Fruit fly (Drosophila melanogaster) whole organism, embryonic: ENCODE results near the gene pav.
A peak's percentile ranks its signal among the peaks of the same experiment; 100 is the strongest.

ENCODE experiments used
- Bgb ChIP-seq: fragments of 200-800 bp; sonication (Bioruptor generic); IDR thresholded peaks from 2 replicates; pipeline ENCODE4 v1.3.6; 2022; ENCODE audit warnings: missing biosample characterization, missing genetic modification characterization; ENCODE audit not compliant: partially characterized antibody
- CG10321 ChIP-seq: fragments of 200-800 bp; sonication (Bioruptor generic); IDR thresholded peaks from 2 replicates; pipeline ENCODE4 v1.3.6; 2022; ENCODE audit warnings: missing biosample characterization, missing genetic modification characterization
- CG10959 ChIP-seq: fragments of 200-800 bp; sonication (Bioruptor generic); IDR thresholded peaks from 2 replicates; pipeline ENCODE4 v1.3.6; 2022; ENCODE audit warnings: missing biosample characterization, missing genetic modification characterization
- CG11085 ChIP-seq: fragments of 200-800 bp; sonication (Bioruptor generic); IDR thresholded peaks from 2 replicates; pipeline ENCODE4 v1.3.6; 2022; ENCODE audit warnings: missing biosample characterization, missing genetic modification characterization
- CG11504 ChIP-seq: fragments of 200-800 bp; sonication (Bioruptor generic); optimal IDR thresholded peaks from 3 replicates; lab custom pipeline; 2019; ENCODE audit warnings: missing biosample characterization, mild to moderate bottlenecking, missing genetic modification characterization, moderate library complexity
- CG11695 ChIP-seq: fragments of 200-800 bp; sonication (Bioruptor generic); IDR thresholded peaks from 3 replicates; pipeline ENCODE4 v1.3.6; 2022; ENCODE audit warnings: missing biosample characterization, missing genetic modification characterization
- CG12104 ChIP-seq: fragments of 200-800 bp; sonication (Bioruptor generic); optimal IDR thresholded peaks from 3 replicates; lab custom pipeline; 2016; ENCODE audit warnings: missing biosample characterization, missing genetic modification characterization
- CG13424 ChIP-seq: fragments of 200-800 bp; sonication (Bioruptor generic); optimal IDR thresholded peaks from 2 replicates; lab custom pipeline; 2019; ENCODE audit warnings: missing biosample characterization, mild to moderate bottlenecking, missing genetic modification characterization, moderate library complexity
- CG14014 ChIP-seq: fragments of 200-800 bp; sonication (Bioruptor generic); IDR thresholded peaks from 2 replicates; pipeline ENCODE4 v1.3.6; 2022; ENCODE audit warnings: missing biosample characterization, missing genetic modification characterization
- CG14441 ChIP-seq: fragments of 200-800 bp; sonication (Bioruptor generic); IDR thresholded peaks from 2 replicates; pipeline ENCODE4 v1.3.6; 2022; ENCODE audit warnings: missing biosample characterization, missing genetic modification characterization
- CG1529 ChIP-seq: fragments of 200-800 bp; sonication (Bioruptor generic); optimal IDR thresholded peaks from 3 replicates; lab custom pipeline; 2018; ENCODE audit warnings: missing biosample characterization, missing genetic modification characterization
- CG17612 ChIP-seq: fragments of 200-800 bp; sonication (Bioruptor generic); IDR thresholded peaks from 2 replicates; pipeline ENCODE4 v1.3.6; 2022; ENCODE audit warnings: missing biosample characterization, missing genetic modification characterization
- CG7372 ChIP-seq: fragments of 200-800 bp; sonication (Bioruptor generic); IDR thresholded peaks from 2 replicates; pipeline ENCODE4 v1.3.6; 2022; ENCODE audit warnings: missing biosample characterization, missing genetic modification characterization
- CG7786 ChIP-seq: fragments of 200-800 bp; sonication (Bioruptor generic); optimal IDR thresholded peaks from 2 replicates; lab custom pipeline; 2016; ENCODE audit warnings: missing biosample characterization, missing genetic modification characterization
- CG9797 ChIP-seq: fragments of 200-800 bp; sonication (Bioruptor generic); optimal IDR thresholded peaks from 3 replicates; lab custom pipeline; 2018; ENCODE audit warnings: missing biosample characterization, mild to moderate bottlenecking, missing genetic modification characterization
- CG9817 ChIP-seq: fragments of 200-800 bp; sonication (Bioruptor generic); optimal IDR thresholded peaks from 2 replicates; lab custom pipeline; 2018; ENCODE audit warnings: missing biosample characterization, mild to moderate bottlenecking, missing genetic modification characterization, moderate library complexity
- CrebB ChIP-seq: fragments of 200-800 bp; sonication (Bioruptor generic); optimal IDR thresholded peaks from 3 replicates; lab custom pipeline; 2018; ENCODE audit warnings: missing biosample characterization, mild to moderate bottlenecking, missing genetic modification characterization
- Dbx ChIP-seq: fragments of 200-800 bp; sonication (Bioruptor generic); IDR thresholded peaks from 3 replicates; pipeline ENCODE4 v1.3.6; 2022; ENCODE audit warnings: missing biosample characterization, missing genetic modification characterization
- Dek ChIP-seq: fragments of 200-800 bp; sonication (Bioruptor generic); optimal IDR thresholded peaks from 3 replicates; lab custom pipeline; 2019; ENCODE audit warnings: missing biosample characterization, mild to moderate bottlenecking, missing genetic modification characterization, moderate library complexity
- Doc3 ChIP-seq: fragments of 200-800 bp; sonication (Bioruptor generic); IDR thresholded peaks from 3 replicates; pipeline ENCODE4 v1.3.6; 2022; ENCODE audit warnings: missing biosample characterization, missing genetic modification characterization; ENCODE audit not compliant: partially characterized antibody
- Dp ChIP-seq: fragments of 200-800 bp; sonication (Bioruptor generic); optimal IDR thresholded peaks from 2 replicates; lab custom pipeline; 2018; ENCODE audit warnings: missing biosample characterization, mild to moderate bottlenecking, missing genetic modification characterization, moderate library complexity
- Drgx ChIP-seq: fragments of 200-800 bp; sonication (Bioruptor generic); IDR thresholded peaks from 2 replicates; pipeline ENCODE4 v1.3.6; 2022; ENCODE audit warnings: missing biosample characterization, missing genetic modification characterization
- E2f1 ChIP-seq: fragments of 200-800 bp; sonication (Bioruptor generic); IDR thresholded peaks from 2 replicates; pipeline ENCODE4 v1.3.6; 2022; ENCODE audit warnings: missing biosample characterization, missing genetic modification characterization
- GATAe ChIP-seq: fragments of 200-800 bp; sonication (Bioruptor generic); conservative IDR thresholded peaks from 2 replicates; pipeline ENCODE4 v1.3.6; 2022; ENCODE audit warnings: missing biosample characterization, missing genetic modification characterization
- MBD-R2 ChIP-seq: fragments of 200-800 bp; sonication (Bioruptor generic); IDR thresholded peaks from 2 replicates; pipeline ENCODE4 v1.3.6; 2022; ENCODE audit warnings: missing biosample characterization, missing genetic modification characterization
- Max ChIP-seq: fragments of 200-800 bp; sonication (Bioruptor generic); optimal IDR thresholded peaks from 2 replicates; lab custom pipeline; 2016; ENCODE audit warnings: missing biosample characterization, mild to moderate bottlenecking, missing genetic modification characterization
- Nf-YA ChIP-seq: fragments of 200-800 bp; sonication (Bioruptor generic); IDR thresholded peaks from 2 replicates; pipeline ENCODE4 v1.3.6; 2022; ENCODE audit warnings: missing biosample characterization, missing genetic modification characterization
- Oaz ChIP-seq: fragments of 200-800 bp; sonication (Bioruptor generic); IDR thresholded peaks from 2 replicates; pipeline ENCODE4 v1.3.6; 2022; ENCODE audit warnings: missing biosample characterization, missing genetic modification characterization
- Rx ChIP-seq: fragments of 200-800 bp; sonication (Bioruptor generic); IDR thresholded peaks from 2 replicates; pipeline ENCODE4 v1.3.6; 2022; ENCODE audit warnings: missing biosample characterization, missing genetic modification characterization
- Taf1 ChIP-seq: fragments of 200-800 bp; sonication (Bioruptor generic); IDR thresholded peaks from 2 replicates; pipeline ENCODE4 v1.3.6; 2022; ENCODE audit warnings: missing biosample characterization, missing genetic modification characterization
- Xbp1 ChIP-seq: fragments of 200-800 bp; sonication (Bioruptor generic); optimal IDR thresholded peaks from 3 replicates; lab custom pipeline; 2016; ENCODE audit warnings: missing biosample characterization, mild to moderate bottlenecking, missing genetic modification characterization
- al ChIP-seq: fragments of 200-800 bp; sonication (Bioruptor generic); IDR thresholded peaks from 2 replicates; pipeline ENCODE4 v1.3.6; 2022; ENCODE audit warnings: missing biosample characterization, missing genetic modification characterization
- ase ChIP-seq: fragments of 200-800 bp; sonication (Bioruptor generic); IDR thresholded peaks from 3 replicates; pipeline ENCODE4 v1.3.6; 2022; ENCODE audit warnings: missing biosample characterization, missing genetic modification characterization
- az2 ChIP-seq: fragments of 200-800 bp; sonication (Bioruptor generic); optimal IDR thresholded peaks from 3 replicates; lab custom pipeline; 2016; ENCODE audit warnings: missing biosample characterization, missing genetic modification characterization
- bsh ChIP-seq, 2 experiments: fragments of 200-800 bp; sonication (Bioruptor generic); optimal IDR thresholded peaks; 2 replicates each; lab custom pipeline; 2017 to 2018; ENCODE audit warnings: mild to moderate bottlenecking in 2 of 2, missing biosample characterization in 2 of 2, missing genetic modification characterization in 2 of 2, moderate library complexity in 1 of 2
- btn ChIP-seq: fragments of 200-800 bp; sonication (Bioruptor generic); optimal IDR thresholded peaks from 2 replicates; lab custom pipeline; 2016; ENCODE audit warnings: missing biosample characterization, missing genetic modification characterization
- caup ChIP-seq: fragments of 200-800 bp; sonication (Bioruptor generic); optimal IDR thresholded peaks from 3 replicates; lab custom pipeline; 2017; ENCODE audit warnings: missing biosample characterization, mild to moderate bottlenecking, missing genetic modification characterization, moderate library complexity; ENCODE audit not compliant: severe bottlenecking
- fd102C ChIP-seq: fragments of 200-800 bp; sonication (Bioruptor generic); optimal IDR thresholded peaks from 2 replicates; lab custom pipeline; 2018; ENCODE audit warnings: missing biosample characterization, mild to moderate bottlenecking, missing genetic modification characterization, moderate library complexity
- grn ChIP-seq: fragments of 200-800 bp; sonication (Bioruptor generic); optimal IDR thresholded peaks from 3 replicates; lab custom pipeline; 2017; ENCODE audit warnings: missing biosample characterization, missing genetic modification characterization
- her ChIP-seq: fragments of 200-800 bp; sonication (Bioruptor generic); optimal IDR thresholded peaks from 2 replicates; lab custom pipeline; 2016; ENCODE audit warnings: missing biosample characterization, missing genetic modification characterization
- lilli ChIP-seq: fragments of 200-800 bp; sonication (Bioruptor generic); optimal IDR thresholded peaks from 3 replicates; lab custom pipeline; 2016; ENCODE audit warnings: missing biosample characterization, missing genetic modification characterization
- lmd ChIP-seq: fragments of 200-800 bp; sonication (Bioruptor generic); IDR thresholded peaks from 2 replicates; pipeline ENCODE4 v1.3.6; 2022; ENCODE audit warnings: missing biosample characterization, missing genetic modification characterization
- lola ChIP-seq, 3 experiments: fragments of >200 bp in 2 of 3; fragments of 200-800 bp in 1 of 3; sonication (Bioruptor generic) in 1 of 3; optimal IDR thresholded peaks; 2 replicates each; lab custom pipeline; 2017 to 2019; ENCODE audit warnings: missing biosample characterization in 3 of 3, missing genetic modification characterization in 3 of 3, mild to moderate bottlenecking in 1 of 3, moderate library complexity in 1 of 3
- oc ChIP-seq: fragments of 200-800 bp; sonication (Bioruptor generic); optimal IDR thresholded peaks from 2 replicates; lab custom pipeline; 2018; ENCODE audit warnings: missing biosample characterization, mild to moderate bottlenecking, missing genetic modification characterization, moderate library complexity
- onecut ChIP-seq: fragments of 200-800 bp; sonication (Bioruptor generic); IDR thresholded peaks from 2 replicates; pipeline ENCODE4 v1.3.6; 2022; ENCODE audit warnings: missing biosample characterization, missing genetic modification characterization
- phol ChIP-seq: fragments of 200-800 bp; sonication (Bioruptor generic); optimal IDR thresholded peaks from 3 replicates; lab custom pipeline; 2018; ENCODE audit warnings: missing biosample characterization, mild to moderate bottlenecking, missing genetic modification characterization, moderate library complexity
- sob ChIP-seq: fragments of 200-800 bp; sonication (Bioruptor generic); IDR thresholded peaks from 2 replicates; pipeline ENCODE4 v1.3.6; 2022; ENCODE audit warnings: missing biosample characterization, missing genetic modification characterization
- stwl ChIP-seq: fragments of 200-800 bp; sonication (Bioruptor generic); optimal IDR thresholded peaks from 3 replicates; lab custom pipeline; 2018; ENCODE audit warnings: missing biosample characterization, mild to moderate bottlenecking, missing genetic modification characterization, moderate library complexity
- tgo ChIP-seq: fragments of 200-800 bp; sonication (Bioruptor generic); IDR thresholded peaks from 3 replicates; pipeline ENCODE4 v1.3.6; 2022; ENCODE audit warnings: missing biosample characterization, missing genetic modification characterization
- vfl ChIP-seq: fragments of 200-800 bp; sonication (Bioruptor generic); optimal IDR thresholded peaks from 2 replicates; lab custom pipeline; 2016; ENCODE audit warnings: missing biosample characterization, missing genetic modification characterization
- vvl ChIP-seq: fragments of 200-800 bp; sonication (Bioruptor generic); IDR thresholded peaks from 2 replicates; pipeline ENCODE4 v1.3.6; 2022; ENCODE audit warnings: missing biosample characterization, missing genetic modification characterization

The pav gene

DNA sequence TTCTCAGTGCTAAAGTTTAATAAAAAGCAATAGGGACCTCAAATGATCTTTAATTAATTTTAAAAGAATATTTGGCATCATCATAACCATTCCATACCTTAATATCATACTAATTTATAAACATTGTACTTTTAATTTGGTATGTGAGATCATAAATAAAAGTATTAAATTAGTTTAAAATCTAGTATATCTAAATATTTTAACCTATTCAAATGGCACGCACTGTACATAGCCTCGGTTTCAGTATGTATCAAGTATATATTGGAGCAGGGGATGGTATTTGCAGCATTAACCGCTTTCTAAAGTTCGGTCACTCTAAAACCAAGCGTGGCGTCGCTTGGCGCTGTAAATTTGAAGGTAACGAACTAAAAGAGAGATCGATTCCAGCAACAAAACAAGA is at the start of gene pav:
Gene pav, plus strand, starts transcription at position 307 of the 400 bp plus-strand sequence.
- TF ChIP-seq Xbp1 (GFP tag; lab: Kevin White, UChicago) (peak; percentile 40), CrebB (tag; lab: Kevin White, UChicago) (peak; percentile 2), Dp (GFP tag; lab: Kevin White, UChicago) (peak; percentile 92), vfl (GFP tag; lab: Kevin White, UChicago) (no peak), az2 (peak; percentile 1), caup (no peak), CG9797 (GFP tag; lab: Kevin White, UChicago) (peak; percentile 79), Rx (peak; percentile 8; the same call in 1 of the 2 replicates), her (GFP tag; lab: Kevin White, UChicago) (no peak), Drgx (peak; percentile 54), grn (GFP tag; lab: Kevin White, UChicago) (no peak), Bgb (GFP tag; lab: Robert Waterston, UW) (no peak), CG9817 (tag; lab: Kevin White, UChicago) (peak; percentile 50), onecut (GFP tag; lab: Robert Waterston, UW) (peak; percentile 24; the same call in 1 of the 2 replicates), MBD-R2 (GFP tag; lab: Robert Waterston, UW) (peak; percentile 63; the same call in 1 of the 2 replicates), Taf1 (GFP tag; lab: Robert Waterston, UW) (peak; percentile 39; the same call in 1 of the 2 replicates), GATAe (no peak), Doc3 (GFP tag; lab: Robert Waterston, UW) (no peak), al (0 out of 2 replicates have a peak, but pooled peaks have one; percentile 26), CG7786 (no peak), stwl (peak; percentile 39), CG11695 (peak; percentile 80), Dbx (GFP tag; lab: Robert Waterston, UW) (peak; percentile 35; the same call in 1 of the 3 replicates), tgo (peak; percentile 30; the same call in 1 of the 3 replicates), CG13424 (tag; lab: Kevin White, UChicago) (peak; percentile 53), CG17612 (no peak), btn (GFP tag; lab: Kevin White, UChicago) (no peak), CG14441 (GFP tag; lab: Robert Waterston, UW) (peak; percentile 55), vvl (peak; percentile 70), CG11085 (0 out of 2 replicates have a peak, but pooled peaks have one; percentile 11), ase (peak; percentile 38; the same call in 1 of the 3 replicates), Oaz (GFP tag; lab: Robert Waterston, UW) (no peak), Dek (tag; lab: Kevin White, UChicago) (peak; percentile 35), sob (GFP tag; lab: Robert Waterston, UW) (peak; percentile 49), bsh (GFP tag; optimal IDR thresholded peaks at IDR 0.05; lab: Kevin White, UChicago) (peak in 1 of 2 experiments; percentile 41), CG12104 (GFP tag; lab: Kevin White, UChicago) (peak; percentile 18), CG14014 (GFP tag; lab: Robert Waterston, UW) (peak; percentile 47; the same call in 1 of the 2 replicates), CG10321 (no peak), E2f1 (GFP tag; lab: Robert Waterston, UW) (peak; percentile 37; the same call in 1 of the 2 replicates), CG11504 (no peak), CG1529 (no peak), fd102C (no peak), Nf-YA (no peak), CG10959 (GFP tag; lab: Robert Waterston, UW) (no peak), phol (tag; lab: Kevin White, UChicago) (peak; percentile 64), lilli (GFP tag; lab: Kevin White, UChicago) (peak; percentile 16), lmd (GFP tag; lab: Robert Waterston, UW) (peak; percentile 58), CG7372 (peak; percentile 58), Max (peak; percentile 27), lola (GFP tag; optimal IDR thresholded peaks at IDR 0.05; lab: Kevin White, UChicago) (peak in 1 of 3 experiments; percentile 30), oc (tag; lab: Kevin White, UChicago) (no peak)
